Worm (Caenorhabditis elegans): ENCODE measurements around the gene ZK662.5.

Gene ZK662.5

DNA sequence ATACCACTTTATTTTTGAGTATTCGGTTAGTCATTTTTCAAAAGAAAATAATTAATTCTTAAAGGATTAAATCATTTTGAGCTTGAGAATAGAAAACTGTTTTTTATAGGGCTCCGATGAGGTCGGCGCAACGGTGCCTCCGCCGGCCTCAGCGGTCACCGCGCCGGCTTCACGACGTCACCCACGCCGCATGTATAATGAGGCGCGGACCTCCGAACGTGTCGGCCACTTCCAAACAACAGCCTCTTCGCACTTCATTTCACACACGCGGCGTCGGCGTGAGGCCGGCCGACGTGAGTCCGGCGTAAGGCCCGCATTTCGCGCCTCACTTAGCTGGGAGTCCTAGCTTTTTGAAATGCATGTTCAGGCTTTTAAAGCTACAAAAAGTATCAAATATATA is 45.4 kb downstream of the ZK662.5 start:
- no peak for TF ChIP-seq F37D6.2 (tag; optimal IDR thresholded peaks at IDR 0.05)
- no peak for TF ChIP-seq fkh-10 (GFP tag; optimal IDR thresholded peaks at IDR 0.05)
- TF ChIP-seq aha-1 (tag): peak; percentile 31
- TF ChIP-seq dmd-6 (GFP tag; IDR thresholded peaks at IDR 0.05): no peak
- no peak for TF ChIP-seq dmd-8 (GFP tag; IDR thresholded peaks at IDR 0.05)
- no peak for TF ChIP-seq R02D3.7 (tag; optimal IDR thresholded peaks at IDR 0.05)
- peak; percentile 89 for TF ChIP-seq set-16 (GFP tag; IDR thresholded peaks at IDR 0.05)
- TF ChIP-seq unc-39 (tag; optimal IDR thresholded peaks at IDR 0.05): no peak
- TF ChIP-seq hlh-30 (tag; optimal IDR thresholded peaks at IDR 0.05; ENCODE audit: insufficient read depth): no peak
- TF ChIP-seq nhr-111 (GFP tag; optimal IDR thresholded peaks at IDR 0.05): no peak
- no peak for TF ChIP-seq ceh-82 (tag; optimal IDR thresholded peaks at IDR 0.05)
- TF ChIP-seq lin-15B (tag; optimal IDR thresholded peaks at IDR 0.05): no peak

DNA sequence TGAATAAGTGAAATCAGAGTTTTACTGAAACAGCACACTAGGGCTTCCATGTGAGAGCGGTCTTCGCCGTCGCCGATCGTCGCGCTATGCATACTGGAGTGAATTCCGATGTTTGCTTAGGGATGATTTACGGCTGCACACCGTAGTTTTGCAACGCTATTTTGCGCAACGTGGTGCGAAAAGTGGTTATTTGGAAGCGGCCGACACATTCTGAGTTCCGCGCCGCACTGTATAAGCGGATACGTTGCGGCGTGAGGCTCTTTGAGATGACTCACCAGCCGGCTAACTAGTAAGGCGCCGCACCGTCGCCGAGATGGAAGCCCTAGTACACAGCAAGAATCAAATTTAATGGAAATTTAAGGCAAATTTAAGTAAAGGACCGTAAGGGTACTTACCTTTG is 47.1 kb downstream of the ZK662.5 start:
- TF ChIP-seq lim-7 (GFP tag; IDR thresholded peaks at IDR 0.05) (no peak), aha-1 (tag) (peak; percentile 26), F10B5.3 (tag; optimal IDR thresholded peaks at IDR 0.05) (no peak)

DNA sequence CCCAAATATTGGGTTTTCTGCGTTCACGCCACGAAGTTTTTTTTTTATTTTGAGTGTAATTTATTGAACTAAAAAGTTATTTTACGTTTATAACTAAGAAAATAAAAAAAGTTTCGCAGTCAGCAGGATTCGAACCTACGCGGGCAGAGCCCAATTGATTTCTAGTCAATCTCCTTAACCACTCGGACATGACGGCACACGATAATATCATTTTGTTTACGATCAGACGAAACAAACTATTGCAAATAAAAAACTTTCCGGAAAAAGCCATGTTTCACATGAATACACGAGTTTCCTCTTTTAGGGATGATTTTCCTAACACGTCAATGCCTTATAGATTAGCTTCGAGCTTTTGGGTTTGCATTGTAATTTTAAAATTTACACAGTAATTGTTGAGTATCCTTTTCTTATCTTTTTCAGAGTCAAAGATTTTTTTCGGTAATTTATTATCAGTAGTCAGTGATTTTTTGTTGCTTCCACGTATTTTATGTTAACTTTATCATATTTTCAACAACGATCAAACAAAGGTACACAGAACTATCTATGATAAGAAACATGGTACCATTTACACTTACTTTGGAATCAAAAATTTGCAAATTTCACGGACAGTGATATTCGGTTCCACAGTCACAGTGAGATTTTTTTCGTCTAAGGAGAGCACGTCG is 48.6 kb downstream of the ZK662.5 start:
- TF ChIP-seq dve-1 (tag; optimal IDR thresholded peaks at IDR 0.05; ENCODE audit: insufficient read depth): peak; percentile 18
- no peak for TF ChIP-seq cey-2 (tag; optimal IDR thresholded peaks at IDR 0.05; ENCODE audit: borderline replicate concordance, insufficient read depth)
- no peak for TF ChIP-seq set-16 (GFP tag; IDR thresholded peaks at IDR 0.05)
- TF ChIP-seq daf-19 (GFP tag; conservative IDR thresholded peaks at IDR 0.05): no peak
- no peak for TF ChIP-seq nhr-42 (GFP tag; IDR thresholded peaks at IDR 0.05)
- TF ChIP-seq zip-2 (tag; optimal IDR thresholded peaks at IDR 0.05): no peak
- peak; percentile 24 for TF ChIP-seq nhr-77 (tag; optimal IDR thresholded peaks at IDR 0.05)
- TF ChIP-seq unc-62 (GFP tag; optimal IDR thresholded peaks at IDR 0.05 in 1 of 2): no peak
- no peak for TF ChIP-seq unc-62 (tag; optimal IDR thresholded peaks at IDR 0.05)
- peak; percentile 14 for TF ChIP-seq nhr-28 (tag; optimal IDR thresholded peaks at IDR 0.05)
- no peak for TF ChIP-seq aha-1 (tag)
- TF ChIP-seq daf-16 (GFP tag; optimal IDR thresholded peaks at IDR 0.05): no peak
- TF ChIP-seq daf-16 (tag; optimal IDR thresholded peaks at IDR 0.05): peak; percentile 59
- peak; percentile 49 for TF ChIP-seq pqm-1 (tag; optimal IDR thresholded peaks at IDR 0.05)
- no peak for TF ChIP-seq madf-5 (GFP tag; IDR thresholded peaks at IDR 0.05)
- no peak for TF ChIP-seq nhr-111 (GFP tag; optimal IDR thresholded peaks at IDR 0.05)
- TF ChIP-seq aly-2 (tag; optimal IDR thresholded peaks at IDR 0.05): no peak

DNA sequence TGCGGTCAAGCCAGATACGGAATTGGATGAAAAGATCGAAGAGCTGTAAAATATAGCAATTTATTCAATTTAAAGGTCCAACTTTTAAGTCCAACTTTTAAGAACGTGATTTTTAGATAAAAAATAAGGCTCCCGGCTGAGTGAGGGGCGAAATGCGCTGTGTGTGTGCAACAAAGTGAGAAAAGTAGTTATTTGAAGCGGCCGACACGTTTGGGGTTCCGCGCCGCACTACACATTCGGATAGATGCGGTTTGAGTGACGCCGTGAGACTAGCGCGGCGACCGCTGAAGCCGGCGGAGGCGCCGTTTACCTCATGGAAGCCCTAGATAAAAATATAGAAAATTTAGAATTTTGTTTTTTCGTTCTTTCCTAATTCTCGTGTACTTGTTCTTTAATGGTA is 49.3 kb downstream of the ZK662.5 start:
- peak; percentile 37; the same call in 1 of the 2 replicates for TF ChIP-seq set-16 (GFP tag; IDR thresholded peaks at IDR 0.05)
- TF ChIP-seq F10B5.3 (tag; optimal IDR thresholded peaks at IDR 0.05): no peak

DNA sequence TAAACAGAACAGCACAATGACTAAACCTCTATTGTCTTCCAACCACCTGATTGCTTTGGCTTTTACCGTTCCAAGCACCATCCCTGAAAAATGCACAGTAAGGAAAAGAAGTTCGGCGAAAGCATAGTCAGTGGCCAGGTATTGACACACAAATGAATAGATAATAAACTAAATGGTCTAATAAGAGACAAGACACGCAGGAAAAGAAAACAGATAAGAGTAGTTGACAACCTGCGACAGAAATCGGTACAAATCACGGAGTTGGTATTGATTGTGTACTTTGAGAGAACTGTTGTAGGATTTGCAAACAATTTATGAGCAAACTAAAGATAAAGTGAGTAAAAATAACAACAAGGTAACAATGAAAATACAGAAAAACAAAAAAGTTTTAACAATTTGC is 50.0 kb downstream of the ZK662.5 start, which contains the start of gene Y7A5A.1:
TSS of gene Y7A5A.1 (minus strand) at position 83 of the 400 bp plus-strand sequence.
- TF ChIP-seq mes-2 (tag; optimal IDR thresholded peaks at IDR 0.05; ENCODE audit: poor library complexity, severe bottlenecking) (peak; percentile 21), aha-1 (tag) (peak; percentile 26), dve-1 (tag; optimal IDR thresholded peaks at IDR 0.05; ENCODE audit: insufficient read depth) (peak; percentile 15), daf-8 (GFP tag; IDR thresholded peaks at IDR 0.05) (no peak), unc-62 (GFP tag; optimal IDR thresholded peaks at IDR 0.05 in 1 of 2) (peak in 1 of 2 experiments; percentile 55), unc-62 (tag; optimal IDR thresholded peaks at IDR 0.05) (no peak), hlh-11 (tag; optimal IDR thresholded peaks at IDR 0.05) (peak; percentile 20), nhr-25 (tag; optimal IDR thresholded peaks at IDR 0.05; ENCODE audit: borderline replicate concordance, insufficient read depth) (no peak), dmd-6 (GFP tag; IDR thresholded peaks at IDR 0.05) (peak; percentile 51; the same call in 1 of the 2 replicates), Y75B8A.6 (GFP tag; IDR thresholded peaks at IDR 0.05) (no peak), lir-3 (tag; optimal IDR thresholded peaks at IDR 0.05) (no peak), daf-16 (GFP tag; optimal IDR thresholded peaks at IDR 0.05) (no peak), daf-16 (tag; optimal IDR thresholded peaks at IDR 0.05) (peak; percentile 96), pqm-1 (tag; optimal IDR thresholded peaks at IDR 0.05) (peak; percentile 61), nhr-28 (tag; optimal IDR thresholded peaks at IDR 0.05) (peak; percentile 43)
